Worm (Caenorhabditis elegans) whole organism, midembryonic: Measurements from ENCODE around the gene ins-1.

Source experiments
- T22C8.4 ChIP-seq: fragments of 200-800 bp; sonication (Bioruptor generic); IDR thresholded peaks from 2 replicates; pipeline ENCODE4 v1.3.6; 2022; ENCODE audit warnings: missing genetic modification characterization, missing compliant biosample characterization
- ref-1 ChIP-seq: fragments of 200-800 bp; sonication (Bioruptor generic); conservative IDR thresholded peaks from 2 replicates; pipeline ENCODE4 v1.3.6; 2022; ENCODE audit warnings: missing genetic modification reagents, missing genetic modification characterization, missing compliant biosample characterization
- tab-1 ChIP-seq: fragments of 200-800 bp; sonication (Bioruptor generic); IDR thresholded peaks from 2 replicates; pipeline ENCODE4 v1.3.6; 2022; ENCODE audit warnings: missing genetic modification characterization, missing compliant biosample characterization

ce11 chrIV:10469494-10469893 is 33.0 kb downstream of the ins-1 start, which contains the start of gene ugt-44:
- TF ChIP-seq tab-1 (GFP tag; lab: Robert Waterston, UW) = no peak
- no peak for TF ChIP-seq T22C8.4 (GFP tag; lab: Robert Waterston, UW)
- TF ChIP-seq ref-1 (GFP tag; lab: Robert Waterston, UW) = no peak
